Worm (Caenorhabditis elegans): ENCODE data around the gene nst-1.

ce11 chrII:8232489-8232888 is 50.5 kb downstream of the nst-1 start, which contains the start of gene M110.7:
- TF ChIP-seq ama-1 (optimal IDR thresholded peaks at IDR 0.05), result no peak
- no peak for TF ChIP-seq flt-1 (GFP tag; IDR thresholded peaks at IDR 0.05)
- no peak for TF ChIP-seq F13C5.2 (tag; optimal IDR thresholded peaks at IDR 0.05)
- no peak for TF ChIP-seq ceh-13 (GFP tag; optimal IDR thresholded peaks at IDR 0.05)
- TF ChIP-seq scrt-1 (GFP tag; IDR thresholded peaks at IDR 0.05), result no peak
- TF ChIP-seq tbx-11 (GFP tag; IDR thresholded peaks at IDR 0.05), result no peak
- TF ChIP-seq ets-7 (tag; optimal IDR thresholded peaks at IDR 0.05), result no peak
- TF ChIP-seq hmbx-1 (tag; optimal IDR thresholded peaks at IDR 0.05), result no peak
- no peak for TF ChIP-seq ceh-36 (tag; optimal IDR thresholded peaks at IDR 0.05)
- no peak for TF ChIP-seq pes-1 (GFP tag; IDR thresholded peaks at IDR 0.05)
- TF ChIP-seq tbx-37 (GFP tag; conservative IDR thresholded peaks at IDR 0.05), result no peak
- TF ChIP-seq hnd-1 (tag; optimal IDR thresholded peaks at IDR 0.05), result no peak
- TF ChIP-seq tra-4 (tag; optimal IDR thresholded peaks at IDR 0.05), result no peak
- no peak for TF ChIP-seq B0310.2 (tag; optimal IDR thresholded peaks at IDR 0.05)
